Fruit fly (Drosophila melanogaster) whole organism, wandering third instar larva: ENCODE data around the gene CG14627.

ENCODE experiments used
- Abd-B ChIP-seq: fragments of >200 bp; optimal IDR thresholded peaks from 2 replicates; lab custom pipeline; 2017; ENCODE audit warnings: missing biosample characterization, missing genetic modification characterization
- CG32264 ChIP-seq: fragments of 200-800 bp; sonication (Bioruptor generic); optimal IDR thresholded peaks from 2 replicates; lab custom pipeline; 2016; ENCODE audit warnings: missing biosample characterization, missing genetic modification characterization
- CG9705 ChIP-seq: fragments of 200-800 bp; sonication (Bioruptor generic); optimal IDR thresholded peaks from 2 replicates; lab custom pipeline; 2018; ENCODE audit warnings: missing biosample characterization, mild to moderate bottlenecking, missing genetic modification characterization
- CrebA ChIP-seq: fragments of 200-800 bp; sonication (Bioruptor generic); optimal IDR thresholded peaks from 2 replicates; lab custom pipeline; 2016; ENCODE audit warnings: missing biosample characterization, mild to moderate bottlenecking, missing genetic modification characterization, borderline replicate concordance
- Dfd ChIP-seq: fragments of >200 bp; optimal IDR thresholded peaks from 2 replicates; lab custom pipeline; 2017; ENCODE audit warnings: missing biosample characterization, missing genetic modification characterization
- Dif ChIP-seq: fragments of 200-275, 200-300 bp; sonication (Bioruptor generic); optimal IDR thresholded peaks from 2 replicates; lab custom pipeline; 2018; ENCODE audit warnings: missing biosample characterization, missing genetic modification characterization; ENCODE audit not compliant: partially characterized antibody
- HLH106 ChIP-seq: fragments of 200-800 bp; optimal IDR thresholded peaks from 3 replicates; lab custom pipeline; 2019; ENCODE audit warnings: missing biosample characterization, mild to moderate bottlenecking, missing genetic modification characterization, moderate library complexity
- Hnf4 ChIP-seq: fragments of 200-800 bp; sonication (Bioruptor generic); optimal IDR thresholded peaks from 2 replicates; lab custom pipeline; 2016; ENCODE audit warnings: missing biosample characterization, mild to moderate bottlenecking, missing genetic modification characterization
- Hr78 ChIP-seq: fragments of >200 bp; optimal IDR thresholded peaks from 2 replicates; lab custom pipeline; 2017; ENCODE audit warnings: missing biosample characterization, missing genetic modification characterization
- Hr83 ChIP-seq: fragments of 200-300 bp; sonication (Bioruptor generic); optimal IDR thresholded peaks from 2 replicates; lab custom pipeline; 2016; ENCODE audit warnings: missing biosample characterization, mild to moderate bottlenecking, missing genetic modification characterization, moderate library complexity; ENCODE audit not compliant: poor library complexity, severe bottlenecking
- Jra ChIP-seq: sonication (Bioruptor generic); optimal IDR thresholded peaks from 2 replicates; lab custom pipeline; 2016; ENCODE audit warnings: missing biosample characterization, missing genetic modification characterization
- Myc ChIP-seq: fragments of >200 bp; optimal IDR thresholded peaks from 2 replicates; lab custom pipeline; 2017
- OdsH ChIP-seq: fragments of 200-800 bp; sonication (Bioruptor generic); optimal IDR thresholded peaks from 2 replicates; lab custom pipeline; 2016; ENCODE audit warnings: missing biosample characterization, mild to moderate bottlenecking, missing genetic modification characterization
- Sp1 ChIP-seq: fragments of 200-800 bp; sonication (Bioruptor generic); optimal IDR thresholded peaks from 3 replicates; lab custom pipeline; 2019; ENCODE audit warnings: missing biosample characterization, mild to moderate bottlenecking, missing genetic modification characterization, moderate library complexity
- Vsx2 ChIP-seq: fragments of 200-300, 225-300 bp; sonication (Bioruptor generic); optimal IDR thresholded peaks from 2 replicates; lab custom pipeline; 2018; ENCODE audit warnings: missing biosample characterization, missing genetic modification characterization; ENCODE audit not compliant: partially characterized antibody
- br ChIP-seq: fragments of 200-800 bp; sonication (Bioruptor generic); optimal IDR thresholded peaks from 2 replicates; lab custom pipeline; 2016; ENCODE audit warnings: missing biosample characterization, missing genetic modification characterization
- dl ChIP-seq, 2 experiments: fragments of 175-275, 200-275 bp in 1 of 2; fragments of 200-275 bp in 1 of 2; sonication (Bioruptor generic); optimal IDR thresholded peaks; lab custom pipeline; 2018; ENCODE audit warnings: mild to moderate bottlenecking in 2 of 2, missing biosample characterization in 2 of 2, missing genetic modification characterization in 2 of 2, moderate library complexity in 2 of 2; ENCODE audit not compliant: partially characterized antibody in 2 of 2, insufficient read depth in 1 of 2
- dmrt93B ChIP-seq: fragments of 200-800 bp; sonication (Bioruptor generic); optimal IDR thresholded peaks from 2 replicates; lab custom pipeline; 2018; ENCODE audit warnings: missing biosample characterization, mild to moderate bottlenecking, missing genetic modification characterization
- dsf ChIP-seq: sonication (Bioruptor generic); optimal IDR thresholded peaks from 2 replicates; lab custom pipeline; 2016; ENCODE audit warnings: missing biosample characterization, missing genetic modification characterization, borderline replicate concordance
- ey ChIP-seq: fragments of 200-800 bp; sonication (Bioruptor generic); optimal IDR thresholded peaks from 2 replicates; lab custom pipeline; 2016; ENCODE audit warnings: missing biosample characterization, missing genetic modification characterization
- foxo ChIP-seq, 2 experiments: fragments of 200-800 bp; sonication (Bioruptor generic); optimal IDR thresholded peaks; 2 replicates in 1 of 2; 3 replicates in 1 of 2; lab custom pipeline; 2016 to 2017; ENCODE audit warnings: missing biosample characterization in 2 of 2, missing genetic modification characterization in 2 of 2
- fru ChIP-seq: fragments of 200-800 bp; sonication (Bioruptor generic); optimal IDR thresholded peaks from 3 replicates; lab custom pipeline; 2016; ENCODE audit warnings: missing biosample characterization, mild to moderate bottlenecking, missing genetic modification characterization
- h ChIP-seq: fragments of 200-800 bp; sonication (Bioruptor generic); optimal IDR thresholded peaks from 3 replicates; lab custom pipeline; 2016; ENCODE audit warnings: missing biosample characterization, mild to moderate bottlenecking, missing genetic modification characterization
- jim ChIP-seq: fragments of 175-275, 200-325 bp; sonication (Bioruptor generic); optimal IDR thresholded peaks from 2 replicates; lab custom pipeline; 2016; ENCODE audit warnings: missing biosample characterization, mild to moderate bottlenecking, missing genetic modification characterization
- lola ChIP-seq: fragments of >200 bp; optimal IDR thresholded peaks from 2 replicates; lab custom pipeline; 2017; ENCODE audit warnings: missing biosample characterization, missing genetic modification characterization
- psq ChIP-seq: fragments of 200-800 bp; sonication (Bioruptor generic); optimal IDR thresholded peaks from 3 replicates; lab custom pipeline; 2017; ENCODE audit warnings: missing biosample characterization, mild to moderate bottlenecking, missing genetic modification characterization, moderate library complexity
- rgr ChIP-seq: fragments of 200-800 bp; sonication (Bioruptor generic); optimal IDR thresholded peaks from 3 replicates; lab custom pipeline; 2016; ENCODE audit warnings: missing biosample characterization, mild to moderate bottlenecking, missing genetic modification characterization
- sv ChIP-seq: fragments of 200-800 bp; sonication (Bioruptor generic); optimal IDR thresholded peaks from 3 replicates; lab custom pipeline; 2016; ENCODE audit warnings: missing biosample characterization, missing genetic modification characterization
- usp ChIP-seq: fragments of >200 bp; optimal IDR thresholded peaks from 2 replicates; lab custom pipeline; 2017; ENCODE audit warnings: missing biosample characterization, missing genetic modification characterization
- woc ChIP-seq: sonication (Bioruptor generic); optimal IDR thresholded peaks from 2 replicates; lab custom pipeline; 2016; ENCODE audit warnings: missing biosample characterization, mild to moderate bottlenecking, missing genetic modification characterization

CG14627 gene

DNA sequence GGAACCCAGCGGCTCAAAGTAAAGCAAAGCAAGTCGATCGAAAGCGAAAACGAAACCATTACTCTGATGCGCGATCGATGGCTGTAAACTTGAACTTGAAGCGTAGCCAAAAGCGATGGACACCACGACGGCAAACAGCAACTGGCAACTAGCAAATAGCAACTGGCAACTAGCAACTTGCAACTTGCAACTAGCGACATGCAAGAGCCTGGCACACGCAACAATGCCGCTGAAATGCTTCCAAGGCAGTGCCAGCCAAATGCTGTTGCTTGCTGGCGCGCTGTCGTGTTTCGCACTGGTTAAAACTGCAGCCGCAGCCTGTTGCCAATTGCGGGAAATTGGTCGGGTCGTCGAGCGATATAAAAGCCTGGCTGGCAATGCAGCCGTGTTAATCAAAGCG is at the start of gene CG14627:
Gene CG14627, plus strand, starts transcription at position 301 of the 400 bp plus-strand sequence.
- TF ChIP-seq br (GFP tag; lab: Kevin White, UChicago) (no peak), Hr78 (GFP tag; lab: Kevin White, UChicago) (no peak), OdsH (GFP tag; lab: Kevin White, UChicago) (no peak), foxo (GFP tag; optimal IDR thresholded peaks at IDR 0.05; lab: Kevin White, UChicago) (no peak), Hr83 (GFP tag; lab: Kevin White, UChicago) (no peak), rgr (GFP tag; lab: Kevin White, UChicago) (no peak), jim (GFP tag; lab: Kevin White, UChicago) (no peak)

DNA sequence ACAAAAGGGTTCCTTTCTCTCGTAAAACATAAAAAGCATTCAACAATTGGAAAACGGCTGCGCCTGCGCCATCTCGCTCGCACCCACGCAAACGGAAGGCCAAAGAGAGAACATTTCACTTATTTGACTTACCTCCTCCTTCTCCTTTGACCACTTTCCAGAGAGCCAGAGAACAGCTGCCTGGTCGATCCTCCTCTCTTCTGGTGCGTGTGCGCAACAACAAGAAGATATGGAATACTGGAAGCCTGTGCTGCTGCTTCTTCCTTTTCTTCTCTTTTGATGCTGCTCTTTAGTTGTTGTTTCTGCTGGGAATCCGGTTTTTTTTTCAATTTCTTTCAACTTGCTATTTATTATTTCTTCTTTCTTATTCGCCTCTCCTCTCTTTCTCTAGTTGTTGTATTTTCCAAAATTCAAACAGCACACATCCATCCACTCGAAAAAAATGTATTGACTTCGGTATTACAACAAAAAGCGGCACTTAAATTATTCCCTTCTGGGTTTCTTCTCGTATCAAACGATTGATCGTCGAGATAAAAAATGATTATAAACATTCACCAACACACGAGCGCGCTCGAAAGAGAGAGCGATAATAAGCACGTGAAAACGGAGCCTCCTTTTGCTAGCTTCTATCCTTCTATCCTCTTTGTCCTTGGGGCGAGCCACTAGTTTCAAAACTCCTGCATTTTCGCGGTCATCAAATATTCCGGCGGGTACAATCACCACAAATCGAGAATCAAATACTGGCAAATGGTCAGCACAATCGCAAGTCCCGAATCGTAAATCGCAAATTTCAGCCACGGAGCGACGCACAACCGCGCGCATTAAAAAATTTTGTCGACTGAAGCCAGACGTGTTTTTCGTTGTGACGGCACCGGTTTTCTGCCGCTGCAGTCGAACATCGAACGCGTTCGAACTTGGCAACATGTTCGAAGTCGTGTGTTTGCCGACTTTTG is 47.1 kb upstream of the CG14627 start, which contains the start of gene CG3655:
Gene CG3655, minus strand, starts transcription at position 844 of the 953 bp plus-strand sequence.
- TF ChIP-seq CG32264 (GFP tag; lab: Kevin White, UChicago) (no peak), dl (GFP tag; optimal IDR thresholded peaks at IDR 0.05; lab: Kevin White, UChicago; ENCODE audit: insufficient read depth in 1 of 2, partially characterized antibody in 2 of 2) (peak in 1 of 2 experiments; percentile 35), Dif (GFP tag; lab: Kevin White, UChicago) (peak; percentile 33), psq (GFP tag; lab: Kevin White, UChicago) (peak; percentile 84), Vsx2 (peak; percentile 24)

DNA sequence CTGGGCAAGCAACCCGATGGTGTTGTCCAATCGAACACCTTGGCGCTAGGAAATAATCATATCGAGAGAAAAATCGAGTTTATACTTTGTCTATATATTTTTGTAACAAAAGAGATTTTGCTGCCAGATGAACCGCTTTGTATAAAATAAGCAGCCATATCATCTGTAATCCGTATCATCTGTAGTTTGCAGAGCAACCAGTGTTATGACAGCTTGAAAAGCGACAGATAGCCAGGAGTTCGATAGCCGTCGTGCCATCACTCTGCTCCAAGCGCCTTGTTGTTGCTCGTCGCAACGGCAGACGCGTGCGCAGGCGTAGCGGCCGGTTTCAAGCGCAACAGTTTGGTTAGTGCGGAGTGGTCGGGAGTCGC is 46.4 kb upstream of the CG14627 start:
- no peak for TF ChIP-seq CG32264 (GFP tag; lab: Kevin White, UChicago)
- TF ChIP-seq dmrt93B (GFP tag; lab: Kevin White, UChicago) = no peak
- TF ChIP-seq dsf (GFP tag; lab: Kevin White, UChicago) = no peak
- no peak for TF ChIP-seq Jra
- no peak for TF ChIP-seq Dfd (GFP tag; lab: Kevin White, UChicago)
- TF ChIP-seq lola (GFP tag; lab: Kevin White, UChicago) = no peak
- no peak for TF ChIP-seq jim (GFP tag; lab: Kevin White, UChicago)
- TF ChIP-seq HLH106 (tag; lab: Kevin White, UChicago) = peak; percentile 38
- TF ChIP-seq Vsx2 = peak; percentile 20
- peak; percentile 89 for TF ChIP-seq woc (GFP tag; lab: Kevin White, UChicago)
- no peak for TF ChIP-seq Sp1 (GFP tag; lab: Kevin White, UChicago)
- peak; percentile 25 for TF ChIP-seq fru (GFP tag; lab: Kevin White, UChicago)
- TF ChIP-seq psq (GFP tag; lab: Kevin White, UChicago) = no peak
- TF ChIP-seq OdsH (GFP tag; lab: Kevin White, UChicago) = no peak
- TF ChIP-seq Hnf4 (GFP tag; lab: Kevin White, UChicago) = no peak
- TF ChIP-seq CrebA (GFP tag; lab: Kevin White, UChicago) = no peak
- TF ChIP-seq Abd-B (GFP tag; lab: Kevin White, UChicago) = no peak
- peak; percentile 26 for TF ChIP-seq rgr (GFP tag; lab: Kevin White, UChicago)
- TF ChIP-seq CG9705 (GFP tag; lab: Kevin White, UChicago) = no peak
- TF ChIP-seq Dif (GFP tag; lab: Kevin White, UChicago) = peak; percentile 2
- TF ChIP-seq dl (GFP tag; optimal IDR thresholded peaks at IDR 0.05; lab: Kevin White, UChicago; ENCODE audit: insufficient read depth in 1 of 2, partially characterized antibody in 2 of 2) = no peak
- TF ChIP-seq ey (GFP tag; lab: Kevin White, UChicago) = no peak
- TF ChIP-seq usp (GFP tag; lab: Kevin White, UChicago) = no peak
- TF ChIP-seq sv (GFP tag; lab: Kevin White, UChicago) = no peak
- no peak for TF ChIP-seq Hr78 (GFP tag; lab: Kevin White, UChicago)
- TF ChIP-seq foxo (GFP tag; optimal IDR thresholded peaks at IDR 0.05; lab: Kevin White, UChicago) = peak in 1 of 2 experiments; percentile 32
- peak; percentile 63 for TF ChIP-seq h (GFP tag; lab: Kevin White, UChicago)
- peak; percentile 93 for TF ChIP-seq Myc (lab: Kevin White, UChicago)
